Worm (Caenorhabditis elegans): ENCODE results near the gene srj-1.

DNA sequence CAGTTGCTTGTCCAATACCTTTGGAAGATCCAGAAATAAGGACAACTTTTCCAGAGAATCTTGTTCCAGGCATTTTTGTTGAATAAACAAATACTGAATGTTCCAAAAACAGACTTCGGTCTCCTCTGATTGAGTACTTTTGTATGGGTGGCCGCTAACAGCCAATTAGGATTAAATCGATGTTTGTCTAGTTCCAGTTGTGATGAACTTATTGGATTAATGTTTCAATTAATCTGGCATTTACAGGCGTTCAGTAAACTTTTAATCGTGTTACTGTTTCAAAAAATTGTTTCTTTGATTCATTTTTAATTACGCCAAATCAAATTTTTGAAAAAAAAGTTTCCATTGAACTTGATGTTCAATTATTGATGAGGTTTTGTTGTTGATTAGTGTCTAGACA, 22.9 kb downstream of the srj-1 start, which contains the start of gene ZK829.1:
- TF ChIP-seq aly-2 (tag; optimal IDR thresholded peaks at IDR 0.05), result no peak
- TF ChIP-seq nhr-25 (tag; optimal IDR thresholded peaks at IDR 0.05), result no peak
- TF ChIP-seq ztf-11 (tag; optimal IDR thresholded peaks at IDR 0.05), result no peak
- no peak for TF ChIP-seq skn-1 (tag; optimal IDR thresholded peaks at IDR 0.05)
- no peak for TF ChIP-seq zag-1 (tag; optimal IDR thresholded peaks at IDR 0.05)
- no peak for TF ChIP-seq lin-13 (GFP tag; optimal IDR thresholded peaks at IDR 0.05)
- TF ChIP-seq unc-62 (GFP tag; optimal IDR thresholded peaks at IDR 0.05), result no peak

Measured in whole organism, L2 larva.